Worm (Caenorhabditis elegans) whole organism, late embryonic: ENCODE results near the gene T19D12.4.

ENCODE experiments used
- C08G9.2 ChIP-seq: sonication (generic microtip); optimal IDR thresholded peaks from 2 replicates; lab custom pipeline; 2016; ENCODE audit warnings: mild to moderate bottlenecking, missing genetic modification characterization, moderate library complexity, missing compliant biosample characterization
- F13H6.1 ChIP-seq: sonication (generic microtip); optimal IDR thresholded peaks from 2 replicates; lab custom pipeline; 2016; ENCODE audit warnings: missing genetic modification characterization, missing compliant biosample characterization
- K02D7.2 ChIP-seq: sonication (generic microtip); optimal IDR thresholded peaks from 2 replicates; lab custom pipeline; 2017; ENCODE audit warnings: mild to moderate bottlenecking, missing genetic modification characterization, missing compliant biosample characterization
- K09A11.1 ChIP-seq: sonication (generic microtip); optimal IDR thresholded peaks from 2 replicates; lab custom pipeline; 2017; ENCODE audit warnings: antibody characterized with exemption, mild to moderate bottlenecking, missing genetic modification characterization, missing compliant biosample characterization; ENCODE audit not compliant: insufficient read depth
- Y22D7AL.16 ChIP-seq: sonication (generic microtip); optimal IDR thresholded peaks from 2 replicates; lab custom pipeline; 2016; ENCODE audit warnings: missing genetic modification characterization, missing compliant biosample characterization
- ahr-1 ChIP-seq: sonication (generic microtip); optimal IDR thresholded peaks from 2 replicates; lab custom pipeline; 2016; ENCODE audit warnings: missing genetic modification characterization, missing compliant biosample characterization
- ama-1 ChIP-seq: fragments of 150-350 bp; optimal IDR thresholded peaks from 2 replicates; lab custom pipeline; 2014
- ceh-14 ChIP-seq: sonication (generic microtip); optimal IDR thresholded peaks from 2 replicates; lab custom pipeline; 2016; ENCODE audit warnings: missing genotype, missing genetic modification characterization, missing compliant biosample characterization
- ceh-18 ChIP-seq: sonication (generic microtip); optimal IDR thresholded peaks from 2 replicates; lab custom pipeline; 2016; ENCODE audit warnings: missing genetic modification characterization, missing compliant biosample characterization
- ceh-22 ChIP-seq: sonication (generic microtip); optimal IDR thresholded peaks from 2 replicates; lab custom pipeline; 2017; ENCODE audit warnings: missing biosample characterization, missing genetic modification characterization
- ceh-24 ChIP-seq: sonication (generic microtip); optimal IDR thresholded peaks from 2 replicates; lab custom pipeline; 2016; ENCODE audit warnings: mild to moderate bottlenecking, missing genetic modification characterization, missing compliant biosample characterization
- ceh-30 ChIP-seq: fragments of 150-350 bp; optimal IDR thresholded peaks from 2 replicates; lab custom pipeline; 2014; ENCODE audit warnings: missing biosample characterization, missing genetic modification characterization
- ceh-31 ChIP-seq: sonication (generic microtip); optimal IDR thresholded peaks from 2 replicates; lab custom pipeline; 2016; ENCODE audit warnings: missing genetic modification characterization, missing compliant biosample characterization
- ceh-34 ChIP-seq: sonication (generic microtip); optimal IDR thresholded peaks from 2 replicates; lab custom pipeline; 2016; ENCODE audit warnings: mild to moderate bottlenecking, missing genetic modification characterization, missing compliant biosample characterization
- ceh-45 ChIP-seq: fragments of 200-800 bp; sonication (Bioruptor generic); IDR thresholded peaks from 2 replicates; pipeline ENCODE4 v1.3.6; 2022; ENCODE audit warnings: missing genetic modification reagents, missing genetic modification characterization, missing compliant biosample characterization
- ceh-48 ChIP-seq: sonication (generic microtip); optimal IDR thresholded peaks from 2 replicates; lab custom pipeline; 2016; ENCODE audit warnings: missing genetic modification characterization, inconsistent platforms, missing compliant biosample characterization
- dmd-4 ChIP-seq: sonication (generic microtip); optimal IDR thresholded peaks from 2 replicates; lab custom pipeline; 2016; ENCODE audit warnings: borderline replicate concordance, missing genetic modification characterization, missing compliant biosample characterization
- dve-1 ChIP-seq: sonication (generic microtip); optimal IDR thresholded peaks from 2 replicates; lab custom pipeline; 2017; ENCODE audit warnings: antibody characterized with exemption, mild to moderate bottlenecking, missing genetic modification characterization, missing compliant biosample characterization
- elt-2 ChIP-seq: sonication (generic microtip); optimal IDR thresholded peaks from 2 replicates; lab custom pipeline; 2016; ENCODE audit warnings: missing genetic modification reagents, missing genetic modification characterization, missing compliant biosample characterization
- ets-4 ChIP-seq: sonication (generic microtip); optimal IDR thresholded peaks from 2 replicates; lab custom pipeline; 2016; ENCODE audit warnings: missing genetic modification characterization, missing compliant biosample characterization
- fax-1 ChIP-seq: sonication (generic microtip); optimal IDR thresholded peaks from 2 replicates; lab custom pipeline; 2016; ENCODE audit warnings: missing genotype, missing genetic modification characterization, missing compliant biosample characterization
- fkh-6 ChIP-seq: sonication (generic microtip); optimal IDR thresholded peaks from 2 replicates; lab custom pipeline; 2016; ENCODE audit warnings: missing genetic modification characterization, missing compliant biosample characterization
- hlh-13 ChIP-seq: fragments of 200-800 bp; sonication (Bioruptor generic); optimal IDR thresholded peaks from 2 replicates; lab custom pipeline; 2018; ENCODE audit warnings: mild to moderate bottlenecking, missing genetic modification characterization, missing compliant biosample characterization
- hlh-15 ChIP-seq: sonication (generic microtip); optimal IDR thresholded peaks from 2 replicates; lab custom pipeline; 2016; ENCODE audit warnings: missing genetic modification characterization, missing compliant biosample characterization
- hlh-30 ChIP-seq: sonication (generic microtip); optimal IDR thresholded peaks from 2 replicates; lab custom pipeline; 2017; ENCODE audit warnings: antibody characterized with exemption, missing genetic modification characterization, missing compliant biosample characterization; ENCODE audit not compliant: insufficient read depth
- hlh-6 ChIP-seq: sonication (generic microtip); optimal IDR thresholded peaks from 2 replicates; lab custom pipeline; 2016; ENCODE audit warnings: missing genotype, missing genetic modification characterization, missing compliant biosample characterization
- lim-6 ChIP-seq: sonication (generic microtip); optimal IDR thresholded peaks from 2 replicates; lab custom pipeline; 2016; ENCODE audit warnings: missing genetic modification characterization, missing compliant biosample characterization
- lin-11 ChIP-seq: fragments of 200-800 bp; sonication (Bioruptor generic); optimal IDR thresholded peaks from 2 replicates; lab custom pipeline; 2018; ENCODE audit warnings: mild to moderate bottlenecking, missing genetic modification characterization, missing compliant biosample characterization
- mec-3 ChIP-seq: sonication (generic microtip); optimal IDR thresholded peaks from 2 replicates; lab custom pipeline; 2016; ENCODE audit warnings: borderline replicate concordance, missing genetic modification characterization, missing compliant biosample characterization
- nhr-11 ChIP-seq: fragments of 150-350 bp; optimal IDR thresholded peaks from 2 replicates; lab custom pipeline; 2014; ENCODE audit warnings: missing biosample characterization, missing genetic modification characterization
- npax-4 ChIP-seq: sonication (generic microtip); optimal IDR thresholded peaks from 2 replicates; lab custom pipeline; 2016; ENCODE audit warnings: missing genetic modification characterization, missing compliant biosample characterization
- pax-1 ChIP-seq: fragments of 150-350 bp; optimal IDR thresholded peaks from 2 replicates; lab custom pipeline; 2014; ENCODE audit warnings: missing biosample characterization, missing genetic modification characterization
- pha-2 ChIP-seq: sonication (generic microtip); optimal IDR thresholded peaks from 2 replicates; lab custom pipeline; 2017; ENCODE audit warnings: mild to moderate bottlenecking, missing genetic modification characterization, missing compliant biosample characterization
- pqm-1 ChIP-seq: sonication (generic microtip); optimal IDR thresholded peaks from 2 replicates; lab custom pipeline; 2016; ENCODE audit warnings: missing genetic modification characterization, missing compliant biosample characterization
- ref-2 ChIP-seq: sonication (generic microtip); optimal IDR thresholded peaks from 2 replicates; lab custom pipeline; 2016; ENCODE audit warnings: missing genetic modification characterization, missing compliant biosample characterization
- sdc-2 ChIP-seq: sonication (generic microtip); optimal IDR thresholded peaks from 2 replicates; lab custom pipeline; 2016; ENCODE audit warnings: missing genotype, missing genetic modification characterization, missing compliant biosample characterization
- syd-9 ChIP-seq: sonication (generic microtip); optimal IDR thresholded peaks from 2 replicates; lab custom pipeline; 2016; ENCODE audit warnings: mild to moderate bottlenecking, missing genetic modification characterization, moderate library complexity, missing compliant biosample characterization
- ttx-3 ChIP-seq: sonication (generic microtip); optimal IDR thresholded peaks from 2 replicates; lab custom pipeline; 2016; ENCODE audit warnings: missing genetic modification reagents, missing genetic modification characterization, missing compliant biosample characterization
- unc-55 ChIP-seq: sonication (generic microtip); optimal IDR thresholded peaks from 2 replicates; lab custom pipeline; 2017; ENCODE audit warnings: missing biosample characterization, missing genetic modification reagents, missing genetic modification characterization
- unc-86 ChIP-seq: sonication (generic microtip); optimal IDR thresholded peaks from 2 replicates; lab custom pipeline; 2016; ENCODE audit warnings: missing genetic modification characterization, missing compliant biosample characterization
- ztf-16 ChIP-seq: sonication (generic microtip); optimal IDR thresholded peaks from 2 replicates; lab custom pipeline; 2017; ENCODE audit warnings: missing genetic modification characterization, missing compliant biosample characterization

T19D12.4 gene

ce11 chrII:6588605-6589292, 42.2 kb upstream of the T19D12.4 start, which contains the start of gene icd-1 (continued):
- TF ChIP-seq ceh-48 (peak; percentile 17), ceh-45 (no peak), hlh-30 (tag; lab: Kevin White, UChicago) (peak; percentile 80), dve-1 (tag; lab: Kevin White, UChicago) (peak; percentile 84), lim-6 (peak; percentile 13), pqm-1 (tag; lab: Kevin White, UChicago) (no peak), ztf-16 (no peak), fkh-6 (no peak), fax-1 (peak; percentile 0), C08G9.2 (tag; lab: Kevin White, UChicago) (peak; percentile 7), elt-2 (tag; lab: Kevin White, UChicago) (peak; percentile 66), lin-11 (tag; lab: Kevin White, UChicago) (no peak), npax-4 (tag; lab: Kevin White, UChicago) (no peak), ref-2 (tag; lab: Kevin White, UChicago) (peak; percentile 78), Y22D7AL.16 (tag; lab: Kevin White, UChicago) (no peak), ets-4 (tag; lab: Kevin White, UChicago) (no peak), ceh-14 (tag; lab: Kevin White, UChicago) (peak; percentile 68), ceh-24 (tag; lab: Kevin White, UChicago) (no peak), nhr-11 (tag; lab: Kevin White, UChicago) (peak; percentile 66), unc-86 (tag; lab: Kevin White, UChicago) (peak; percentile 39), F13H6.1 (tag; lab: Kevin White, UChicago) (no peak), ama-1 (lab: Kevin White, UChicago) (no peak), ahr-1 (no peak), sdc-2 (no peak), ttx-3 (tag; lab: Kevin White, UChicago) (no peak), hlh-6 (no peak), ceh-22 (tag; lab: Kevin White, UChicago) (no peak), hlh-15 (tag; lab: Kevin White, UChicago) (no peak), unc-55 (GFP tag; lab: Kevin White, UChicago) (peak; percentile 97), pax-1 (tag; lab: Kevin White, UChicago) (peak; percentile 87), ceh-30 (tag; lab: Kevin White, UChicago) (peak; percentile 82), ceh-18 (peak; percentile 93), hlh-13 (GFP tag; lab: Kevin White, UChicago) (no peak), K09A11.1 (tag; lab: Kevin White, UChicago) (peak; percentile 60), syd-9 (tag; lab: Kevin White, UChicago) (peak; percentile 54), dmd-4 (tag; lab: Kevin White, UChicago) (no peak), mec-3 (tag; lab: Kevin White, UChicago) (no peak)

- TF ChIP-seq K02D7.2 (no peak), pha-2 (tag; lab: Kevin White, UChicago) (no peak), ceh-31 (tag; lab: Kevin White, UChicago) (no peak), ceh-34 (tag; lab: Kevin White, UChicago) (no peak), npax-4 (tag; lab: Kevin White, UChicago) (no peak), syd-9 (tag; lab: Kevin White, UChicago) (no peak), mec-3 (tag; lab: Kevin White, UChicago) (no peak)
Observed at ce11 chrII:6589408-6589807, 41.5 kb upstream of the T19D12.4 start, which contains the start of gene vps-32.1. vps-32.1 (plus strand) TSS chrII:6589708.
